Fruit fly (Drosophila melanogaster): ENCODE measurements around the gene Srx.
A peak's percentile ranks its signal among the peaks of the same experiment; 100 is the strongest.

The Srx gene

dm6 chrX:17829083-17829997 is 27.4 kb upstream of the Srx start (continued):
- TF ChIP-seq pan (optimal IDR thresholded peaks at IDR 0.05) (no peak), pan (GFP tag; optimal IDR thresholded peaks at IDR 0.05 in 1 of 2, IDR thresholded peaks at IDR 0.05 in 1 of 2) (peak in 1 of 2 experiments; percentile 9), hth (optimal IDR thresholded peaks at IDR 0.05) (no peak), CG4360 (GFP tag; IDR thresholded peaks at IDR 0.05) (peak; percentile 96), CG17186 (GFP tag; optimal IDR thresholded peaks at IDR 0.05) (no peak), dm (GFP tag; optimal IDR thresholded peaks at IDR 0.05) (no peak), CG17912 (GFP tag; optimal IDR thresholded peaks at IDR 0.05) (no peak), tap (tag; optimal IDR thresholded peaks at IDR 0.05) (peak; percentile 58), CG17361 (GFP tag; IDR thresholded peaks at IDR 0.05) (peak; percentile 89), CG11695 (GFP tag; IDR thresholded peaks at IDR 0.05) (peak; percentile 22; the same call in 1 of the 3 replicates), Gug (GFP tag; IDR thresholded peaks at IDR 0.05) (no peak; the same call in 3 of the 4 replicates), CG12219 (GFP tag; optimal IDR thresholded peaks at IDR 0.05) (peak; percentile 60), E2f1 (GFP tag; IDR thresholded peaks at IDR 0.05) (0 out of 2 replicates have a peak, but pooled peaks have one; percentile 17), Hr51 (GFP tag; optimal IDR thresholded peaks at IDR 0.05) (peak in 1 of 2 experiments; percentile 74), Dll (GFP tag; IDR thresholded peaks at IDR 0.05; ENCODE audit: partially characterized antibody) (no peak), CG15269 (tag; optimal IDR thresholded peaks at IDR 0.05) (peak; percentile 62), nerfin-1 (tag; optimal IDR thresholded peaks at IDR 0.05) (peak; percentile 63), ATbp (GFP tag; optimal IDR thresholded peaks at IDR 0.05) (peak; percentile 65), ro (GFP tag; IDR thresholded peaks at IDR 0.05) (no peak), ab (GFP tag; optimal IDR thresholded peaks at IDR 0.05) (no peak), CG7556 (GFP tag; optimal IDR thresholded peaks at IDR 0.05) (peak; percentile 67), wor (GFP tag; IDR thresholded peaks at IDR 0.05) (peak; percentile 42; the same call in 1 of the 2 replicates), so (GFP tag; IDR thresholded peaks at IDR 0.05) (no peak; the same call in 1 of the 3 replicates), esg (GFP tag; conservative IDR thresholded peaks at IDR 0.05) (peak; percentile 50; the same call in 1 of the 2 replicates), tin (GFP tag; optimal IDR thresholded peaks at IDR 0.05) (peak; percentile 62), Dip2 (GFP tag; IDR thresholded peaks at IDR 0.05) (no peak), CG1233 (GFP tag; optimal IDR thresholded peaks at IDR 0.05) (peak; percentile 42), trh (GFP tag; optimal IDR thresholded peaks at IDR 0.05) (no peak), Hmr (GFP tag; optimal IDR thresholded peaks at IDR 0.05) (peak; percentile 7), CG2889 (GFP tag; IDR thresholded peaks at IDR 0.05) (no peak), CG10959 (GFP tag; IDR thresholded peaks at IDR 0.05) (peak; percentile 39; the same call in 1 of the 2 replicates), CG6689 (GFP tag; IDR thresholded peaks at IDR 0.05) (peak; percentile 41), Neu2 (GFP tag; optimal IDR thresholded peaks at IDR 0.05; ENCODE audit: borderline replicate concordance) (no peak), Abd-B (GFP tag; optimal IDR thresholded peaks at IDR 0.05) (peak; percentile 39), CG34224 (GFP tag; IDR thresholded peaks at IDR 0.05; ENCODE audit: partially characterized antibody) (no peak), unpg (GFP tag; optimal IDR thresholded peaks at IDR 0.05) (peak; percentile 64), chm (GFP tag; IDR thresholded peaks at IDR 0.05) (0 out of 2 replicates have a peak, but pooled peaks have one; percentile 19), CG8290 (GFP tag; optimal IDR thresholded peaks at IDR 0.05) (peak; percentile 22), CG8290 (tag; optimal IDR thresholded peaks at IDR 0.05) (no peak), z (GFP tag; IDR thresholded peaks at IDR 0.05) (no peak), CoRest (tag; optimal IDR thresholded peaks at IDR 0.05) (peak; percentile 78), sens-2 (GFP tag; IDR thresholded peaks at IDR 0.05) (0 out of 2 replicates have a peak, but pooled peaks have one; percentile 9), gt (GFP tag; IDR thresholded peaks at IDR 0.05) (no peak), ken (GFP tag; IDR thresholded peaks at IDR 0.05) (no peak), Fer2 (tag; optimal IDR thresholded peaks at IDR 0.05) (no peak), prd (optimal IDR thresholded peaks at IDR 0.05) (no peak), prd (GFP tag; IDR thresholded peaks at IDR 0.05) (peak; percentile 61; the same call in 2 of the 3 replicates), Adf1 (GFP tag; IDR thresholded peaks at IDR 0.05) (no peak), cwo (GFP tag; optimal IDR thresholded peaks at IDR 0.05) (no peak)
